Worm (Caenorhabditis elegans): ENCODE data around the gene ttc-37.

The ttc-37 gene

DNA sequence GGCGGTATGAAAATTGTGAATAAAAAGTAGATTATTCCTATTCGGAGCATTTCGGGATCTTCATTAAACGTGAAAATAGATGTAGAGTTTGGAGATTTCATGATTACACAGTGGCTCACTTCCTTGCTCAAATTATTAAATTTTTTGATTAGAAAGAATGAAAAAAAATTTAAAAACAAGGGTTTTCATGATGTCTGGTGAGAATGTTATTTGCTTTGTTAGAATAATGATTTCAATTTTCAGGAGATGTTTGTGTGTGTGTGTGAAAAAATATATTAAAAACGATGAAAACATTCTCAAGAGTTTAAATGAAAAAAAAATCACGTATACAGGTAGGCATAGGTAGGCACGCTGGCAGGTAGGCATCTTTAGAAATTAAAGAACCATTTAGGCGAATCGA lies 47.7 kb downstream of the ttc-37 start, which contains the start of gene srt-68:
TSS of gene srt-68 (minus strand) at position 101 of the 400 bp plus-strand sequence.
- TF ChIP-seq mdl-1 (tag; optimal IDR thresholded peaks at IDR 0.05) (no peak), nhr-129 (tag; optimal IDR thresholded peaks at IDR 0.05) (no peak), ztf-4 (tag; optimal IDR thresholded peaks at IDR 0.05) (no peak), nhr-10 (tag; optimal IDR thresholded peaks at IDR 0.05) (no peak), ZK546.5 (tag; optimal IDR thresholded peaks at IDR 0.05) (no peak)

DNA sequence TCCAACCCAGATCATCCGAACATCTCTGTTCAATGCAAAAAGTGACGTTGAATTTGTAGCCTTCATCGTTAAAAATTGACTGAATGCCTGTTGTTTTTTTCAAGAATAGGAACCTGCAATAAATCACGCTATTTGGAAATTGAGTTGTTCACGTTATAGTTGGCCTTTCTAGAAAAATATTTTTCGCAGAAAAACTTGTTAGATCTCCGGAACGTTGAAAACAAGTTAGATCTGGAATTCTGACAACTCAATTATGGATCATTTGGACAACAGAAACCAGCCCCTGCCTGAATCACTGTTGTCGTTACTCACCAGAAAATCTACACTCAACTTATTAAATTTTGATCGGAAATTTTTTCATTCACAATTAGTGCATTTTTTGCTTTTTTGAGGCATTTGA lies 53.1 kb downstream of the ttc-37 start, which contains the start of gene srt-67:
TSS of gene srt-67 (minus strand) at position 101 of the 400 bp plus-strand sequence.
- TF ChIP-seq dmd-4 (tag; optimal IDR thresholded peaks at IDR 0.05): no peak
- TF ChIP-seq R02D3.7 (tag; optimal IDR thresholded peaks at IDR 0.05): no peak
- no peak for TF ChIP-seq gmeb-1 (tag; optimal IDR thresholded peaks at IDR 0.05)
- TF ChIP-seq elt-1 (tag; optimal IDR thresholded peaks at IDR 0.05): no peak
- no peak for TF ChIP-seq egl-27 (tag; optimal IDR thresholded peaks at IDR 0.05)
- no peak for TF ChIP-seq mab-5 (tag; optimal IDR thresholded peaks at IDR 0.05)
- TF ChIP-seq nhr-25 (tag; optimal IDR thresholded peaks at IDR 0.05): no peak
- TF ChIP-seq sma-9 (GFP tag; optimal IDR thresholded peaks at IDR 0.05): no peak
- no peak for TF ChIP-seq sma-9 (tag; optimal IDR thresholded peaks at IDR 0.05)
- TF ChIP-seq ztf-1 (GFP tag; conservative IDR thresholded peaks at IDR 0.05): no peak
- TF ChIP-seq alr-1 (tag; optimal IDR thresholded peaks at IDR 0.05): no peak
- no peak for TF ChIP-seq mbf-1 (tag; optimal IDR thresholded peaks at IDR 0.05)
- no peak for TF ChIP-seq unc-55 (GFP tag; optimal IDR thresholded peaks at IDR 0.05)
- no peak for TF ChIP-seq skn-1 (tag; optimal IDR thresholded peaks at IDR 0.05)
- TF ChIP-seq nhr-10 (tag; optimal IDR thresholded peaks at IDR 0.05): no peak
- no peak for TF ChIP-seq lin-39 (tag; optimal IDR thresholded peaks at IDR 0.05)
- no peak for TF ChIP-seq Y55F3AM.14 (GFP tag; optimal IDR thresholded peaks at IDR 0.05)
- no peak for TF ChIP-seq ZK546.5 (tag; optimal IDR thresholded peaks at IDR 0.05)
- TF ChIP-seq sma-3 (GFP tag; optimal IDR thresholded peaks at IDR 0.05): no peak

- no peak for TF ChIP-seq unc-55 (GFP tag; optimal IDR thresholded peaks at IDR 0.05)
- TF ChIP-seq sem-4 (tag; optimal IDR thresholded peaks at IDR 0.05): no peak
- TF ChIP-seq mdl-1 (tag; optimal IDR thresholded peaks at IDR 0.05): no peak
- no peak for TF ChIP-seq snpc-4 (tag; optimal IDR thresholded peaks at IDR 0.05)
- TF ChIP-seq nhr-10 (tag; optimal IDR thresholded peaks at IDR 0.05): no peak
- no peak for TF ChIP-seq lin-11 (tag; optimal IDR thresholded peaks at IDR 0.05)
- no peak for TF ChIP-seq nhr-21 (tag; optimal IDR thresholded peaks at IDR 0.05)
- TF ChIP-seq C34F6.9 (tag; optimal IDR thresholded peaks at IDR 0.05): no peak
- TF ChIP-seq zag-1 (tag; optimal IDR thresholded peaks at IDR 0.05): no peak
- no peak for TF ChIP-seq ZK546.5 (tag; optimal IDR thresholded peaks at IDR 0.05)
- no peak for TF ChIP-seq unc-62 (GFP tag; optimal IDR thresholded peaks at IDR 0.05)
- no peak for TF ChIP-seq ceh-16 (tag; optimal IDR thresholded peaks at IDR 0.05)
- no peak for TF ChIP-seq mab-5 (tag; optimal IDR thresholded peaks at IDR 0.05)
- TF ChIP-seq F13H6.1 (tag; optimal IDR thresholded peaks at IDR 0.05): no peak
- no peak for TF ChIP-seq gmeb-1 (tag; optimal IDR thresholded peaks at IDR 0.05)
- no peak for TF ChIP-seq elt-1 (tag; optimal IDR thresholded peaks at IDR 0.05)
- no peak for TF ChIP-seq aly-2 (tag; optimal IDR thresholded peaks at IDR 0.05)
- TF ChIP-seq blmp-1 (tag; optimal IDR thresholded peaks at IDR 0.05; ENCODE audit: insufficient read depth): no peak
- TF ChIP-seq nhr-11 (tag; optimal IDR thresholded peaks at IDR 0.05): no peak
These were observed 55.2 kb downstream of the ttc-37 start, which contains the start of gene srt-70 for ce11 chrV:5259448-5259847. TSS of gene srt-70 (minus strand) at chrV:5259548.

DNA sequence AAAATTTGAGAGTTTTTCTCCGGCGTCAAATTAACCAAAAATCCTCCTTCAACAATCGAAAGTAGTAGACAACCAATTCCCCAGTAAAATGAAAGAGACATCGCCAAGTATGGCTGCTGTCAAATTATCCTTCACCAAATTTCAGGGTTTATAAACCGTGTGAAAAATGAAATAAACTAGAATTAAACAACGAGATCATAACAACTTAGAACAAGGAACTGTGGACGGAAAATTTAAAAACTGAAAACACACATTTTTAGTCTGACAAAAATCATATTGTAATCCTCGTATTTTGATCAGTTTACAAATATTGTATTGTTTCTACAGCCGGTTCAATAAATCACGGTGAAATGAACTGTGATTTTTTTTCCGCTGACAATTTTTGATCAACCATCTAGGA lies 58.7 kb downstream of the ttc-37 start, which contains the start of gene cest-30:
TSS of gene cest-30 (minus strand) at position 101 of the 400 bp plus-strand sequence.
- TF ChIP-seq nhr-6 (tag; optimal IDR thresholded peaks at IDR 0.05) (no peak), mdl-1 (tag; optimal IDR thresholded peaks at IDR 0.05) (no peak), elt-3 (tag; optimal IDR thresholded peaks at IDR 0.05) (no peak), sma-3 (GFP tag; optimal IDR thresholded peaks at IDR 0.05) (no peak), mbf-1 (tag; optimal IDR thresholded peaks at IDR 0.05) (no peak), nhr-25 (tag; optimal IDR thresholded peaks at IDR 0.05) (no peak), unc-55 (GFP tag; optimal IDR thresholded peaks at IDR 0.05) (no peak), nhr-10 (tag; optimal IDR thresholded peaks at IDR 0.05) (no peak), alr-1 (tag; optimal IDR thresholded peaks at IDR 0.05) (no peak), peb-1 (tag; optimal IDR thresholded peaks at IDR 0.05) (no peak), F13H6.1 (tag; optimal IDR thresholded peaks at IDR 0.05) (no peak), fos-1 (tag; optimal IDR thresholded peaks at IDR 0.05) (no peak), lin-11 (tag; optimal IDR thresholded peaks at IDR 0.05) (no peak), crh-2 (tag; optimal IDR thresholded peaks at IDR 0.05) (no peak), sma-9 (GFP tag; optimal IDR thresholded peaks at IDR 0.05) (no peak), sma-9 (tag; optimal IDR thresholded peaks at IDR 0.05) (no peak)

Data from whole organism, L2 larva.